Worm (Caenorhabditis elegans) whole organism, L1 larva: ENCODE data around the gene F54D5.2.

Experiments
- Y116A8C.19 ChIP-seq: sonication (generic microtip); optimal IDR thresholded peaks from 2 replicates; lab custom pipeline; 2016; ENCODE audit warnings: missing compliant biosample characterization, missing genetic modification characterization, borderline replicate concordance
- aly-2 ChIP-seq: fragments of 150-350 bp; optimal IDR thresholded peaks from 2 replicates; lab custom pipeline; 2014; ENCODE audit warnings: missing biosample characterization, missing genetic modification characterization
- ces-1 ChIP-seq: fragments of 150-350 bp; optimal IDR thresholded peaks from 2 replicates; lab custom pipeline; 2014; ENCODE audit warnings: missing biosample characterization, missing genetic modification reagents, missing genetic modification characterization
- nhr-12 ChIP-seq: sonication (generic microtip); optimal IDR thresholded peaks from 2 replicates; lab custom pipeline; 2017; ENCODE audit warnings: missing biosample characterization, missing genetic modification characterization
- nhr-84 ChIP-seq: sonication (generic microtip); optimal IDR thresholded peaks from 2 replicates; lab custom pipeline; 2017; ENCODE audit warnings: missing biosample characterization, missing genetic modification characterization
- pag-3 ChIP-seq: sonication (generic microtip); optimal IDR thresholded peaks from 2 replicates; lab custom pipeline; 2017; ENCODE audit warnings: missing genetic modification characterization, mild to moderate bottlenecking, missing compliant biosample characterization, antibody characterized with exemption, borderline replicate concordance; ENCODE audit not compliant: insufficient read depth

ce11 chrII:11572944-11573343, at the start of gene F54D5.2:
- TF ChIP-seq nhr-84 (tag; lab: Kevin White, UChicago) (no peak), ces-1 (no peak), nhr-12 (tag; lab: Kevin White, UChicago) (no peak), aly-2 (no peak), pag-3 (tag; lab: Kevin White, UChicago) (no peak), Y116A8C.19 (tag; lab: Kevin White, UChicago) (no peak)
